Fruit fly (Drosophila melanogaster) whole organism: Measurements from ENCODE around the gene CG6066.

Source experiments
- CG8478 ChIP-seq: fragments of >200 bp; optimal IDR thresholded peaks from 2 replicates; lab custom pipeline; 2018; ENCODE audit warnings: inconsistent platforms
- pan ChIP-seq: fragments of >200 bp; optimal IDR thresholded peaks from 2 replicates; lab custom pipeline; 2017
- usp ChIP-seq: fragments of >200 bp; optimal IDR thresholded peaks from 2 replicates; lab custom pipeline; 2017; ENCODE audit warnings: missing biosample characterization, missing genetic modification characterization, mixed read lengths

dm6 chr3R:27087549-27087948, 29.0 kb downstream of the CG6066 start, which contains the start of gene Cpr97Ea:
- TF ChIP-seq usp (GFP tag; lab: Kevin White, UChicago) = no peak
- TF ChIP-seq pan = no peak
- no peak for TF ChIP-seq CG8478 (lab: Kevin White, UChicago)
